Worm (Caenorhabditis elegans): Measurements from ENCODE around the gene ZC116.1.

DNA sequence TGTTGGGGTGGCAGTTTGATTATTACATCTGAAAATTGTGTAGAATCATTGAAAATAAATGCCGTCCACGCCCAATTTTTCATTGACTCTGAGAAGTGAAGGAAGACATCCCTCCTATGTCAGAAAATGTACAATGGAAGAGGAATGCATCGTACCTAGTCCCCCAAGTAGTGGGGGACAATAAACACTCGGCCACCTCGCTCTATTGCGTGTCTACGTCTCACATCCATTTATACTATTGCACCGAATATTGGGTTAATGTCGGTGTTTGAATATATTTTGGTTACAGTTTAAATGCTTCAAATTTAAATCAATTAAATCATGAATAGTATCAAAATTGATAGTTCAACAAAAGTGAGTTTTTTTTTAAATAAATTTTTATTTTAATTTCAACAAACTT lies 40.0 kb downstream of the ZC116.1 start, which contains the start of gene lin-25:
- TF ChIP-seq nhr-237 (tag; optimal IDR thresholded peaks at IDR 0.05) (no peak), nhr-76 (tag; optimal IDR thresholded peaks at IDR 0.05) (no peak)
